Worm (Caenorhabditis elegans): ENCODE data around the gene spp-22.

- TF ChIP-seq T22C8.4 (GFP tag; IDR thresholded peaks at IDR 0.05) (no peak), ztf-23 (GFP tag; IDR thresholded peaks at IDR 0.05) (no peak), ref-1 (GFP tag; conservative IDR thresholded peaks at IDR 0.05) (no peak), tab-1 (GFP tag; IDR thresholded peaks at IDR 0.05) (no peak), klf-2 (GFP tag; conservative IDR thresholded peaks at IDR 0.05) (no peak)
Measured at ce11 chrX:7256891-7257290, 45.4 kb downstream of the spp-22 start, which contains the start of gene F46H5.5.

Data from whole organism, midembryonic.